Worm (Caenorhabditis elegans) whole organism, L2 larva: Measurements from ENCODE around the gene hum-10.

Experiments used
- blmp-1 ChIP-seq: sonication (generic microtip); optimal IDR thresholded peaks from 2 replicates; lab custom pipeline; 2017; ENCODE audit warnings: missing genetic modification characterization, mild to moderate bottlenecking, missing compliant biosample characterization, antibody characterized with exemption, moderate library complexity; ENCODE audit not compliant: insufficient read depth
- egl-27 ChIP-seq: sonication (generic microtip); optimal IDR thresholded peaks from 3 replicates; lab custom pipeline; 2017; ENCODE audit warnings: missing biosample characterization, missing genetic modification reagents, missing genetic modification characterization
- lin-13 ChIP-seq: fragments of 150-350 bp; optimal IDR thresholded peaks from 2 replicates; lab custom pipeline; 2014; ENCODE audit warnings: missing biosample characterization, missing genetic modification reagents, missing genetic modification characterization
- lsy-2 ChIP-seq, 2 experiments: fragments of 150-350 bp in 1 of 2; sonication (generic microtip) in 1 of 2; optimal IDR thresholded peaks; 2 replicates each; lab custom pipeline; 2014 to 2017; ENCODE audit warnings: missing biosample characterization in 2 of 2, missing genetic modification characterization in 2 of 2
- nhr-129 ChIP-seq: fragments of 150-350 bp; optimal IDR thresholded peaks from 2 replicates; lab custom pipeline; 2014; ENCODE audit warnings: missing biosample characterization, missing genetic modification characterization
- nhr-237 ChIP-seq: fragments of 150-350 bp; optimal IDR thresholded peaks from 2 replicates; lab custom pipeline; 2014; ENCODE audit warnings: missing biosample characterization, missing genetic modification characterization
- ztf-11 ChIP-seq: sonication (generic microtip); optimal IDR thresholded peaks from 2 replicates; lab custom pipeline; 2017; ENCODE audit warnings: missing biosample characterization, missing genetic modification characterization

DNA sequence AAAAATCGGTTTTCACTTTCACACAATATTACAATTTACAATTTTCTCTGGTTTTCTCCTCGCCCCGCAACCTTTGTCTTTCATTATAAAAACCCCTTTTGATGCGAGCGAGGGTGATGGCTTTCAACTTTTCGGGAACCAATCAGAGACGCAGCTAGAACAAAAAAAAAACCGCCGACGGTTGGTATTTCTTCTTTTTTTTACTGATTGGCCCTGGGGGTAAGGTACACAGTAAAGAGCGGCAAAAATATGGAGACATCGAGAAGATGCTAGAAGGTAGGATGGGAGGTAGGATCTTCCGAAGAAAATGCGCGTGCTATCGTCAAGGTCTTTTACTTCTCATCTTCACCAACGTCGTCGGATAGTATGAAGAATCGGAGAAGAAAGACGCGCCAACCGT lies 26.6 kb upstream of the hum-10 start:
- TF ChIP-seq ztf-11 (no peak), nhr-129 (tag; lab: Kevin White, UChicago) (no peak), blmp-1 (peak; percentile 36), nhr-237 (tag; lab: Kevin White, UChicago) (no peak), lin-13 (GFP tag; lab: Kevin White, UChicago) (no peak), egl-27 (tag; lab: Kevin White, UChicago) (no peak), lsy-2 (tag; optimal IDR thresholded peaks at IDR 0.05; lab: Kevin White, UChicago) (no peak)
